Fruit fly (Drosophila melanogaster) whole organism, embryonic: ENCODE data around the gene Pp2A-29B.

Source experiments
- Ada2b ChIP-seq: fragments of 200-800 bp; sonication (Bioruptor generic); IDR thresholded peaks from 2 replicates; pipeline ENCODE4 v1.3.6; 2022; ENCODE audit warnings: missing biosample characterization, missing genetic modification characterization
- Bgb ChIP-seq: fragments of 200-800 bp; sonication (Bioruptor generic); IDR thresholded peaks from 2 replicates; pipeline ENCODE4 v1.3.6; 2022; ENCODE audit warnings: missing biosample characterization, missing genetic modification characterization; ENCODE audit not compliant: partially characterized antibody
- CG10431 ChIP-seq: fragments of 200-800 bp; sonication (Bioruptor generic); optimal IDR thresholded peaks from 3 replicates; lab custom pipeline; 2018; ENCODE audit warnings: missing biosample characterization, mild to moderate bottlenecking, missing genetic modification characterization
- CG10543 ChIP-seq: fragments of 200-800 bp; sonication (Bioruptor generic); optimal IDR thresholded peaks from 3 replicates; lab custom pipeline; 2017; ENCODE audit warnings: missing biosample characterization, mild to moderate bottlenecking, missing genetic modification characterization, moderate library complexity
- CG11504 ChIP-seq: fragments of 200-800 bp; sonication (Bioruptor generic); optimal IDR thresholded peaks from 3 replicates; lab custom pipeline; 2019; ENCODE audit warnings: missing biosample characterization, mild to moderate bottlenecking, missing genetic modification characterization, moderate library complexity
- CG12769 ChIP-seq: fragments of 200-800 bp; sonication (Bioruptor generic); optimal IDR thresholded peaks from 2 replicates; lab custom pipeline; 2019; ENCODE audit warnings: missing biosample characterization, mild to moderate bottlenecking, missing genetic modification characterization, moderate library complexity
- CG13424 ChIP-seq: fragments of 200-800 bp; sonication (Bioruptor generic); optimal IDR thresholded peaks from 2 replicates; lab custom pipeline; 2019; ENCODE audit warnings: missing biosample characterization, mild to moderate bottlenecking, missing genetic modification characterization, moderate library complexity
- CG13624 ChIP-seq: fragments of 200-800 bp; sonication (Bioruptor generic); optimal IDR thresholded peaks from 2 replicates; lab custom pipeline; 2016; ENCODE audit warnings: missing biosample characterization, missing genetic modification characterization
- CG15011 ChIP-seq: fragments of 200-800 bp; sonication (Bioruptor generic); optimal IDR thresholded peaks from 3 replicates; lab custom pipeline; 2018; ENCODE audit warnings: missing biosample characterization, mild to moderate bottlenecking, missing genetic modification characterization
- CG15073 ChIP-seq: fragments of 200-800 bp; sonication (Bioruptor generic); optimal IDR thresholded peaks from 2 replicates; lab custom pipeline; 2016; ENCODE audit warnings: missing biosample characterization, missing genetic modification characterization
- CG16779 ChIP-seq: fragments of 200-800 bp; sonication (Bioruptor generic); IDR thresholded peaks from 2 replicates; pipeline ENCODE4 v1.3.6; 2022; ENCODE audit warnings: missing biosample characterization, missing genetic modification characterization
- CG18619 ChIP-seq: fragments of 200-800 bp; sonication (Bioruptor generic); optimal IDR thresholded peaks from 3 replicates; lab custom pipeline; 2017; ENCODE audit warnings: missing biosample characterization, mild to moderate bottlenecking, missing genetic modification characterization
- CG2712 ChIP-seq: fragments of 200-800 bp; optimal IDR thresholded peaks from 3 replicates; lab custom pipeline; 2019; ENCODE audit warnings: missing biosample characterization, mild to moderate bottlenecking, missing genetic modification characterization, moderate library complexity
- CG3281 ChIP-seq: fragments of 200-800 bp; sonication (Bioruptor generic); optimal IDR thresholded peaks from 3 replicates; lab custom pipeline; 2017; ENCODE audit warnings: missing biosample characterization, mild to moderate bottlenecking, missing genetic modification characterization
- CG3847 ChIP-seq: fragments of 200-800 bp; sonication (Bioruptor generic); IDR thresholded peaks from 2 replicates; pipeline ENCODE4 v1.3.6; 2022; ENCODE audit warnings: missing biosample characterization, missing genetic modification characterization
- CG42726 ChIP-seq: fragments of 200-800 bp; sonication (Bioruptor generic); IDR thresholded peaks from 2 replicates; pipeline ENCODE4 v1.3.6; 2022; ENCODE audit warnings: missing biosample characterization, missing genetic modification characterization; ENCODE audit not compliant: partially characterized antibody
- CG4328 ChIP-seq: fragments of 200-800 bp; sonication (Bioruptor generic); optimal IDR thresholded peaks from 3 replicates; lab custom pipeline; 2017; ENCODE audit warnings: missing biosample characterization, missing genetic modification reagents, missing genetic modification characterization
- CG6765 ChIP-seq: fragments of 200-800 bp; sonication (Bioruptor generic); optimal IDR thresholded peaks from 3 replicates; lab custom pipeline; 2017; ENCODE audit warnings: missing biosample characterization, mild to moderate bottlenecking, missing genetic modification characterization
- CG6813 ChIP-seq: fragments of 200-800 bp; sonication (Bioruptor generic); optimal IDR thresholded peaks from 2 replicates; lab custom pipeline; 2017; ENCODE audit warnings: missing biosample characterization, missing genetic modification characterization, mild to moderate bottlenecking, moderate library complexity, missing genetic modification reagents
- CG7839 ChIP-seq: fragments of 200-800 bp; sonication (Bioruptor generic); optimal IDR thresholded peaks from 3 replicates; lab custom pipeline; 2018; ENCODE audit warnings: missing biosample characterization, mild to moderate bottlenecking, missing genetic modification characterization, moderate library complexity
- CG8089 ChIP-seq: fragments of 200-800 bp; sonication (Bioruptor generic); optimal IDR thresholded peaks from 3 replicates; lab custom pipeline; 2016; ENCODE audit warnings: missing biosample characterization, missing genetic modification characterization
- CG8478 ChIP-seq: fragments of >200 bp; optimal IDR thresholded peaks from 2 replicates; lab custom pipeline; 2018
- CG9817 ChIP-seq: fragments of 200-800 bp; sonication (Bioruptor generic); optimal IDR thresholded peaks from 2 replicates; lab custom pipeline; 2018; ENCODE audit warnings: missing biosample characterization, mild to moderate bottlenecking, missing genetic modification characterization, moderate library complexity
- CHES-1-like ChIP-seq: fragments of 200-800 bp; sonication (Bioruptor generic); optimal IDR thresholded peaks from 2 replicates; lab custom pipeline; 2016; ENCODE audit warnings: missing biosample characterization, missing genetic modification characterization
- HmgD ChIP-seq: fragments of 200-800 bp; sonication (Bioruptor generic); optimal IDR thresholded peaks from 3 replicates; lab custom pipeline; 2016; ENCODE audit warnings: missing biosample characterization, missing genetic modification characterization
- Mad ChIP-seq: fragments of 200-800 bp; sonication (Bioruptor generic); optimal IDR thresholded peaks from 2 replicates; lab custom pipeline; 2016; ENCODE audit warnings: missing biosample characterization, missing genetic modification characterization
- Mes4 ChIP-seq: fragments of 200-800 bp; sonication (Bioruptor generic); optimal IDR thresholded peaks from 2 replicates; lab custom pipeline; 2016; ENCODE audit warnings: missing biosample characterization, missing genetic modification characterization
- Opbp ChIP-seq: fragments of 200-800 bp; sonication (Bioruptor generic); IDR thresholded peaks from 3 replicates; pipeline ENCODE4 v1.3.6; 2022; ENCODE audit warnings: missing biosample characterization, missing genetic modification characterization; ENCODE audit not compliant: partially characterized antibody
- PHDP ChIP-seq: fragments of 200-800 bp; sonication (Bioruptor generic); optimal IDR thresholded peaks from 3 replicates; lab custom pipeline; 2018; ENCODE audit warnings: missing biosample characterization, mild to moderate bottlenecking, missing genetic modification characterization, moderate library complexity
- Ravus ChIP-seq: fragments of 200-800 bp; sonication (Bioruptor generic); IDR thresholded peaks from 2 replicates; pipeline ENCODE4 v1.3.6; 2022; ENCODE audit warnings: missing biosample characterization, missing genetic modification characterization
- Sin3A ChIP-seq: fragments of >200 bp; optimal IDR thresholded peaks from 2 replicates; lab custom pipeline; 2018
- aop ChIP-seq: fragments of 200-800 bp; sonication (Bioruptor generic); IDR thresholded peaks from 2 replicates; pipeline ENCODE4 v1.3.6; 2022; ENCODE audit warnings: missing biosample characterization, missing genetic modification characterization
- btn ChIP-seq: fragments of 200-800 bp; sonication (Bioruptor generic); optimal IDR thresholded peaks from 2 replicates; lab custom pipeline; 2016; ENCODE audit warnings: missing biosample characterization, missing genetic modification characterization
- cato ChIP-seq: fragments of 200-800 bp; sonication (Bioruptor generic); optimal IDR thresholded peaks from 2 replicates; lab custom pipeline; 2016; ENCODE audit warnings: missing biosample characterization, missing genetic modification characterization, borderline replicate concordance
- corto ChIP-seq: fragments of 200-800 bp; sonication (Bioruptor generic); optimal IDR thresholded peaks from 2 replicates; lab custom pipeline; 2016; ENCODE audit warnings: missing biosample characterization, mild to moderate bottlenecking, missing genetic modification characterization, moderate library complexity
- croc ChIP-seq: fragments of 200-800 bp; sonication (Bioruptor generic); conservative IDR thresholded peaks from 3 replicates; pipeline ENCODE4 v1.3.6; 2022; ENCODE audit warnings: missing biosample characterization, missing genetic modification characterization
- exex ChIP-seq: fragments of 200-800 bp; sonication (Bioruptor generic); optimal IDR thresholded peaks from 4 replicates; lab custom pipeline; 2018; ENCODE audit warnings: missing biosample characterization, mild to moderate bottlenecking, missing genetic modification characterization, moderate library complexity
- gcm ChIP-seq: fragments of 200-800 bp; sonication (Bioruptor generic); optimal IDR thresholded peaks from 2 replicates; lab custom pipeline; 2019; ENCODE audit warnings: missing biosample characterization, mild to moderate bottlenecking, missing genetic modification characterization, moderate library complexity
- gsb ChIP-seq: fragments of 200-800 bp; sonication (Bioruptor generic); IDR thresholded peaks from 2 replicates; pipeline ENCODE4 v1.3.6; 2022; ENCODE audit warnings: missing biosample characterization, missing genetic modification characterization
- lab ChIP-seq: fragments of 200-800 bp; sonication (Bioruptor generic); optimal IDR thresholded peaks from 3 replicates; lab custom pipeline; 2017; ENCODE audit warnings: missing biosample characterization, missing genetic modification characterization, mild to moderate bottlenecking, moderate library complexity, missing genetic modification reagents
- pros ChIP-seq: fragments of 200-800 bp; sonication (Bioruptor generic); optimal IDR thresholded peaks from 3 replicates; lab custom pipeline; 2019; ENCODE audit warnings: missing biosample characterization, mild to moderate bottlenecking, missing genetic modification characterization, moderate library complexity
- ranshi ChIP-seq: fragments of 200-800 bp; sonication (Bioruptor generic); IDR thresholded peaks from 2 replicates; pipeline ENCODE4 v1.3.6; 2022; ENCODE audit warnings: missing biosample characterization, missing genetic modification characterization
- shn ChIP-seq: fragments of 200-800 bp; sonication (Bioruptor generic); optimal IDR thresholded peaks from 3 replicates; lab custom pipeline; 2016; ENCODE audit warnings: missing biosample characterization, missing genetic modification characterization
- sisA ChIP-seq: fragments of 200-800 bp; sonication (Bioruptor generic); IDR thresholded peaks from 2 replicates; pipeline ENCODE4 v1.3.6; 2022; ENCODE audit warnings: missing biosample characterization, missing genetic modification characterization
- so ChIP-seq: fragments of 200-800 bp; sonication (Bioruptor generic); IDR thresholded peaks from 3 replicates; pipeline ENCODE4 v1.3.6; 2022; ENCODE audit warnings: missing biosample characterization, missing genetic modification characterization
- stwl ChIP-seq: fragments of 200-800 bp; sonication (Bioruptor generic); optimal IDR thresholded peaks from 3 replicates; lab custom pipeline; 2018; ENCODE audit warnings: missing biosample characterization, mild to moderate bottlenecking, missing genetic modification characterization, moderate library complexity
- tap ChIP-seq: fragments of 200-800 bp; optimal IDR thresholded peaks from 3 replicates; lab custom pipeline; 2019; ENCODE audit warnings: missing biosample characterization, mild to moderate bottlenecking, missing genetic modification characterization, moderate library complexity
- tgo ChIP-seq: fragments of 200-800 bp; sonication (Bioruptor generic); IDR thresholded peaks from 3 replicates; pipeline ENCODE4 v1.3.6; 2022; ENCODE audit warnings: missing biosample characterization, missing genetic modification characterization
- wor ChIP-seq: fragments of 200-800 bp; sonication (Bioruptor generic); IDR thresholded peaks from 2 replicates; pipeline ENCODE4 v1.3.6; 2022; ENCODE audit warnings: missing biosample characterization, missing genetic modification characterization

Gene Pp2A-29B

DNA sequence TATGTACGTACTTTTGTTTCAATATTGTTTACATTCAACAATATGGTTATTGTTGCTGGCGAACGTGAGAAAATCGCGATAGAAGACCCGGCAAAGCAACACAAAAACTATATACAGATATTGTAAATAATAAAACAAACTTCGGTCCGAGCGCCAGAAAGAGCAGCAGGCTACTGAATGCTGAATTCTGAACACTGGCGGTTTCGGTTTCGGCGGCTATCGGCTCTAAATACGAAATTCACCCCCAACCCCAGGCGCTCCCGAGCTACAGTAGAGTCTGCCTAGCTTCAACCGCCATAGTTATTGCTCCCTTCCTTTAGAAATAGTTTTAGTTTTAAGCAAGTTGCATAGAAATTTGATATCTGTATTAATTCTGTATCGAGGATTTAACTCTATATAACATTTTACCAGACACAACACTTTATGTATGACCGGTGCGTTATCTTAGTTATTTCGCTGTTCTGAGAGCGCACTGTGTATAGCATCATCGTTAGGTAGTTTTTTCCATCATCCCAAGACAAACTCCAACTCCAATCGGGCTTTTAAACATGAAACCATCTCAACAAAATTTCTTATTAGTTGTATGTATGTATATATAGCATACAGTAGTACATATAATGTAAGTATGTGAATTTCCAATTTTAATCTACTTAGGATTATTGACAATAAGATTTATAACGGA lies 3.4 kb upstream of the Pp2A-29B start, which contains the start of gene CG7627 (continued):
- peak; percentile 68 for TF ChIP-seq PHDP (tag; lab: Kevin White, UChicago)
- TF ChIP-seq tap (tag; lab: Kevin White, UChicago), result peak; percentile 57
- TF ChIP-seq CG3847, result peak; percentile 74
- peak; percentile 57 for TF ChIP-seq CG4328
- no peak for TF ChIP-seq Mad
- peak; percentile 81 for TF ChIP-seq ranshi (GFP tag; lab: Robert Waterston, UW)
- TF ChIP-seq HmgD, result peak; percentile 65
- TF ChIP-seq CG18619 (GFP tag; lab: Kevin White, UChicago), result peak; percentile 71
- TF ChIP-seq croc (GFP tag; lab: Robert Waterston, UW), result peak; percentile 69
- 0 out of 2 replicates have a peak, but pooled peaks have one; percentile 42 for TF ChIP-seq CG42726 (GFP tag; lab: Robert Waterston, UW)
- TF ChIP-seq wor (GFP tag; lab: Robert Waterston, UW), result peak; percentile 47
- peak; percentile 79 for TF ChIP-seq sisA (GFP tag; lab: Robert Waterston, UW)
- peak; percentile 43; the same call in 1 of the 2 replicates for TF ChIP-seq gsb (GFP tag; lab: Robert Waterston, UW)
- no peak for TF ChIP-seq stwl
- no peak for TF ChIP-seq Opbp
- peak; percentile 35 for TF ChIP-seq Mes4
- peak; percentile 48 for TF ChIP-seq gcm (GFP tag; lab: Kevin White, UChicago)
- no peak for TF ChIP-seq cato
- peak; percentile 1 for TF ChIP-seq CG15011 (GFP tag; lab: Kevin White, UChicago)
- TF ChIP-seq pros (GFP tag; lab: Kevin White, UChicago), result no peak
- TF ChIP-seq CG3281, result peak; percentile 81
- peak; percentile 79 for TF ChIP-seq shn
- TF ChIP-seq CG13624 (GFP tag; lab: Kevin White, UChicago), result peak; percentile 45
- peak; percentile 69 for TF ChIP-seq CG12769 (tag; lab: Kevin White, UChicago)
- TF ChIP-seq CG6813 (GFP tag; lab: Kevin White, UChicago), result peak; percentile 78
- peak; percentile 62 for TF ChIP-seq CG8089 (GFP tag; lab: Kevin White, UChicago)
- peak; percentile 87 for TF ChIP-seq CG10543 (GFP tag; lab: Kevin White, UChicago)
- peak; percentile 88 for TF ChIP-seq lab (GFP tag; lab: Kevin White, UChicago)
- peak; percentile 83 for TF ChIP-seq Ada2b (GFP tag; lab: Robert Waterston, UW)
- TF ChIP-seq Sin3A (lab: Kevin White, UChicago), result no peak
- TF ChIP-seq Bgb (GFP tag; lab: Robert Waterston, UW), result peak; percentile 38; the same call in 1 of the 2 replicates
- TF ChIP-seq tgo (GFP tag; lab: Robert Waterston, UW), result peak; percentile 74
- TF ChIP-seq CG8478 (lab: Kevin White, UChicago), result no peak
- peak; percentile 67 for TF ChIP-seq CG6765 (GFP tag; lab: Kevin White, UChicago)
- TF ChIP-seq CG15073 (GFP tag; lab: Kevin White, UChicago), result peak; percentile 15
- TF ChIP-seq CG11504 (tag; lab: Kevin White, UChicago), result peak; percentile 71
- TF ChIP-seq CHES-1-like (GFP tag; lab: Kevin White, UChicago), result peak; percentile 84
- peak; percentile 77 for TF ChIP-seq exex
- TF ChIP-seq CG10431 (GFP tag; lab: Kevin White, UChicago), result no peak
- TF ChIP-seq CG7839, result peak; percentile 80
- TF ChIP-seq btn (GFP tag; lab: Kevin White, UChicago), result peak; percentile 19
- peak; percentile 74 for TF ChIP-seq CG9817 (tag; lab: Kevin White, UChicago)
- TF ChIP-seq CG16779 (GFP tag; lab: Robert Waterston, UW), result 0 out of 2 replicates have a peak, but pooled peaks have one; percentile 34
- no peak for TF ChIP-seq corto (GFP tag; lab: Kevin White, UChicago)
- no peak for TF ChIP-seq aop
- TF ChIP-seq so (GFP tag; lab: Robert Waterston, UW), result peak; percentile 74
- peak; percentile 79 for TF ChIP-seq CG2712 (tag; lab: Kevin White, UChicago)
- TF ChIP-seq Ravus (GFP tag; lab: Robert Waterston, UW), result peak; percentile 54
- TF ChIP-seq CG13424 (tag; lab: Kevin White, UChicago), result peak; percentile 78
